Worm (Caenorhabditis elegans) whole organism, L4 larva: ENCODE data around the gene mrpl-55.

Experiments used
- D1046.2 ChIP-seq: fragments of 200-800 bp; sonication (Bioruptor generic); IDR thresholded peaks from 2 replicates; pipeline ENCODE4 v1.3.6; 2022; ENCODE audit warnings: missing genetic modification characterization, missing compliant biosample characterization
- F10B5.3 ChIP-seq: sonication (generic microtip); optimal IDR thresholded peaks from 2 replicates; lab custom pipeline; 2016; ENCODE audit warnings: mild to moderate bottlenecking, missing genetic modification characterization, missing compliant biosample characterization
- T26A8.4 ChIP-seq: fragments of 200-800 bp; sonication (Bioruptor generic); IDR thresholded peaks from 2 replicates; pipeline ENCODE4 v1.3.6; 2022; ENCODE audit warnings: missing genetic modification characterization, missing compliant biosample characterization
- ZK546.5 ChIP-seq, 2 experiments: sonication (generic microtip); optimal IDR thresholded peaks; 2 replicates each; lab custom pipeline; 2017; ENCODE audit warnings: missing biosample characterization in 2 of 2, missing genetic modification characterization in 2 of 2
- aha-1 ChIP-seq: fragments of 150-350 bp; peaks from one replicate; lab custom pipeline; 2014; ENCODE audit warnings: missing biosample characterization, missing genetic modification characterization
- aly-2 ChIP-seq: sonication (generic microtip); optimal IDR thresholded peaks from 2 replicates; lab custom pipeline; 2018; ENCODE audit warnings: missing biosample characterization, missing genetic modification characterization
- ama-1 ChIP-seq: fragments of 150-350 bp; optimal IDR thresholded peaks from 2 replicates; lab custom pipeline; 2014; ENCODE audit warnings: inconsistent platforms, mixed read lengths
- attf-4 ChIP-seq: sonication (generic microtip); optimal IDR thresholded peaks from 3 replicates; lab custom pipeline; 2017; ENCODE audit warnings: missing biosample characterization, missing genetic modification characterization
- ceh-32 ChIP-seq: sonication (generic microtip); optimal IDR thresholded peaks from 2 replicates; lab custom pipeline; 2016; ENCODE audit warnings: mild to moderate bottlenecking, missing genetic modification characterization, missing compliant biosample characterization; ENCODE audit not compliant: poor library complexity
- ceh-62 ChIP-seq: sonication (generic microtip); optimal IDR thresholded peaks from 2 replicates; lab custom pipeline; 2017; ENCODE audit warnings: missing biosample characterization, missing genetic modification characterization
- ces-1 ChIP-seq: fragments of 150-350 bp; sonication (generic microtip); optimal IDR thresholded peaks from 4 replicates; lab custom pipeline; 2014; ENCODE audit warnings: missing biosample characterization, missing genetic modification reagents, missing genetic modification characterization
- ctbp-1 ChIP-seq: fragments of 200-800 bp; sonication (Bioruptor generic); IDR thresholded peaks from 2 replicates; pipeline ENCODE4 v1.3.6; 2022; ENCODE audit warnings: missing genetic modification reagents, missing genetic modification characterization, missing compliant biosample characterization
- dmd-9 ChIP-seq: fragments of 200-800 bp; sonication (Bioruptor generic); IDR thresholded peaks from 2 replicates; pipeline ENCODE4 v1.3.6; 2022; ENCODE audit warnings: missing genetic modification reagents, missing genetic modification characterization, missing compliant biosample characterization
- dpl-1 ChIP-seq: fragments of 150-350 bp; optimal IDR thresholded peaks from 2 replicates; lab custom pipeline; 2014; ENCODE audit warnings: missing biosample characterization, missing genetic modification reagents, missing genetic modification characterization
- duxl-1 ChIP-seq: sonication (generic microtip); optimal IDR thresholded peaks from 2 replicates; lab custom pipeline; 2016; ENCODE audit warnings: mild to moderate bottlenecking, missing genetic modification characterization, moderate library complexity, missing compliant biosample characterization; ENCODE audit not compliant: poor library complexity
- dve-1 ChIP-seq: sonication (generic microtip); optimal IDR thresholded peaks from 2 replicates; lab custom pipeline; 2017; ENCODE audit warnings: antibody characterized with exemption, mild to moderate bottlenecking, missing genetic modification characterization, missing compliant biosample characterization; ENCODE audit not compliant: insufficient read depth
- hif-1 ChIP-seq, 2 experiments: sonication (generic microtip); optimal IDR thresholded peaks; 2 replicates each; lab custom pipeline; 2016 to 2017; ENCODE audit warnings: missing compliant biosample characterization in 2 of 2, missing genetic modification characterization in 2 of 2, missing genetic modification reagents in 2 of 2, missing genotype in 2 of 2, mild to moderate bottlenecking in 1 of 2
- hlh-30 ChIP-seq: sonication (generic microtip); optimal IDR thresholded peaks from 2 replicates; lab custom pipeline; 2017; ENCODE audit warnings: antibody characterized with exemption, mild to moderate bottlenecking, missing genetic modification characterization, missing compliant biosample characterization; ENCODE audit not compliant: insufficient read depth
- lin-1 ChIP-seq: fragments of 200-800 bp; sonication (Bioruptor generic); IDR thresholded peaks from 2 replicates; pipeline ENCODE4 v1.3.6; 2022; ENCODE audit warnings: missing genetic modification reagents, missing genetic modification characterization, missing compliant biosample characterization
- lin-13 ChIP-seq: fragments of 150-350 bp; optimal IDR thresholded peaks from 2 replicates; lab custom pipeline; 2014; ENCODE audit warnings: missing biosample characterization, missing genetic modification reagents, missing genetic modification characterization
- lin-15B ChIP-seq: fragments of 150-350 bp; sonication (generic microtip); optimal IDR thresholded peaks from 3 replicates; lab custom pipeline; 2014; ENCODE audit warnings: missing biosample characterization, missing genetic modification characterization
- lin-29 ChIP-seq: fragments of 200-800 bp; sonication (Bioruptor generic); IDR thresholded peaks from 2 replicates; pipeline ENCODE4 v1.3.6; 2022; ENCODE audit warnings: missing genetic modification reagents, missing genetic modification characterization, missing compliant biosample characterization
- lin-38 ChIP-seq: fragments of 200-800 bp; sonication (Bioruptor generic); IDR thresholded peaks from 2 replicates; pipeline ENCODE4 v1.3.6; 2022; ENCODE audit warnings: missing genetic modification reagents, missing genetic modification characterization, missing compliant biosample characterization
- lin-39 ChIP-seq: fragments of 150-350 bp; optimal IDR thresholded peaks from 2 replicates; lab custom pipeline; 2014; ENCODE audit warnings: missing biosample characterization, missing genetic modification reagents, missing genetic modification characterization
- lir-3 ChIP-seq: sonication (generic microtip); optimal IDR thresholded peaks from 2 replicates; lab custom pipeline; 2016; ENCODE audit warnings: mild to moderate bottlenecking, missing genetic modification characterization, missing compliant biosample characterization
- lsy-2 ChIP-seq, 2 experiments: fragments of 150-350 bp in 1 of 2; sonication (generic microtip) in 1 of 2; optimal IDR thresholded peaks; 2 replicates each; lab custom pipeline; 2014 to 2017; ENCODE audit warnings: missing biosample characterization in 2 of 2, missing genetic modification characterization in 2 of 2
- madf-5 ChIP-seq, 2 experiments: fragments of 200-800 bp; sonication (Bioruptor generic); IDR thresholded peaks; 2 replicates each; pipeline ENCODE4 v1.3.6; 2022; ENCODE audit warnings: missing compliant biosample characterization in 2 of 2, missing genetic modification characterization in 2 of 2
- mdt-29 ChIP-seq: fragments of 200-800 bp; sonication (Bioruptor generic); IDR thresholded peaks from 2 replicates; pipeline ENCODE4 v1.3.6; 2022; ENCODE audit warnings: missing genetic modification reagents, missing genetic modification characterization, missing compliant biosample characterization
- mep-1 ChIP-seq: fragments of 150-350 bp; sonication (generic microtip); optimal IDR thresholded peaks from 3 replicates; lab custom pipeline; 2014; ENCODE audit warnings: missing biosample characterization, missing genetic modification characterization
- mes-2 ChIP-seq: sonication (generic microtip); optimal IDR thresholded peaks from 2 replicates; lab custom pipeline; 2016; ENCODE audit warnings: missing genotype, mild to moderate bottlenecking, missing genetic modification characterization, missing compliant biosample characterization; ENCODE audit not compliant: poor library complexity, severe bottlenecking
- mxl-2 ChIP-seq: fragments of 200-800 bp; sonication (Bioruptor generic); conservative IDR thresholded peaks from 2 replicates; pipeline ENCODE4 v1.3.6; 2022; ENCODE audit warnings: missing genetic modification reagents, missing genetic modification characterization, missing compliant biosample characterization
- nhr-10 ChIP-seq: fragments of 150-350 bp; optimal IDR thresholded peaks from 2 replicates; lab custom pipeline; 2014; ENCODE audit warnings: missing biosample characterization, missing genetic modification characterization
- nhr-237 ChIP-seq: sonication (generic microtip); optimal IDR thresholded peaks from 2 replicates; lab custom pipeline; 2017; ENCODE audit warnings: missing biosample characterization, missing genetic modification characterization
- nhr-28 ChIP-seq: fragments of 150-350 bp; optimal IDR thresholded peaks from 2 replicates; lab custom pipeline; 2014; ENCODE audit warnings: missing biosample characterization, missing genetic modification characterization
- nhr-6 ChIP-seq: fragments of 150-350 bp; optimal IDR thresholded peaks from 2 replicates; lab custom pipeline; 2014; ENCODE audit warnings: missing biosample characterization, missing genetic modification characterization
- php-3 ChIP-seq: fragments of 200-800 bp; sonication (Bioruptor generic); IDR thresholded peaks from 2 replicates; pipeline ENCODE4 v1.3.6; 2022; ENCODE audit warnings: missing genetic modification reagents, missing genetic modification characterization, missing compliant biosample characterization
- pqm-1 ChIP-seq: sonication (generic microtip); optimal IDR thresholded peaks from 2 replicates; lab custom pipeline; 2017; ENCODE audit warnings: missing biosample characterization, missing genetic modification characterization
- rbr-2 ChIP-seq: sonication (generic microtip); optimal IDR thresholded peaks from 2 replicates; lab custom pipeline; 2016; ENCODE audit warnings: missing genotype, missing genetic modification characterization, missing compliant biosample characterization
- set-16 ChIP-seq: fragments of 200-800 bp; sonication (Bioruptor generic); IDR thresholded peaks from 2 replicates; pipeline ENCODE4 v1.3.6; 2022; ENCODE audit warnings: missing genetic modification reagents, missing genetic modification characterization, missing compliant biosample characterization
- tra-1 ChIP-seq: fragments of 200-800 bp; sonication (Bioruptor generic); IDR thresholded peaks from 2 replicates; pipeline ENCODE4 v1.3.6; 2022; ENCODE audit warnings: missing genetic modification reagents, missing genetic modification characterization, missing compliant biosample characterization
- unc-130 ChIP-seq: sonication (generic microtip); optimal IDR thresholded peaks from 2 replicates; lab custom pipeline; 2016; ENCODE audit warnings: missing genetic modification reagents, missing genetic modification characterization, missing compliant biosample characterization
- unc-62 ChIP-seq, 3 experiments: fragments of 150-350 bp in 1 of 3; sonication (generic microtip); optimal IDR thresholded peaks in 2 of 3; peaks in 1 of 3; 1 replicate in 1 of 3; 2 replicates in 2 of 3; lab custom pipeline; 2014 to 2017; ENCODE audit warnings: missing biosample characterization in 3 of 3, missing genetic modification characterization in 3 of 3, missing genetic modification reagents in 3 of 3, missing genotype in 1 of 3
- ztf-7 ChIP-seq: fragments of 150-350 bp; optimal IDR thresholded peaks from 2 replicates; lab custom pipeline; 2014; ENCODE audit warnings: missing biosample characterization, missing genetic modification characterization

Gene mrpl-55

ce11 chrIV:422112-422511, 21.7 kb upstream of the mrpl-55 start:
- TF ChIP-seq rbr-2 (tag; lab: Kevin White, UChicago) (no peak), T26A8.4 (GFP tag; lab: Robert Waterston, UW) (no peak), unc-62 (GFP tag; optimal IDR thresholded peaks at IDR 0.05 in 1 of 2; lab: Kevin White, UChicago) (peak in 1 of 2 experiments; percentile 19), unc-62 (tag; optimal IDR thresholded peaks at IDR 0.05; lab: Kevin White, UChicago) (no peak), lir-3 (tag; lab: Kevin White, UChicago) (no peak), hif-1 (tag; optimal IDR thresholded peaks at IDR 0.05; lab: Kevin White, UChicago) (no peak), aha-1 (tag; lab: Kevin White, UChicago) (peak; percentile 93)
- TF ChIP-seq, all 104 proteins: peak for 2

- TF ChIP-seq nhr-237 (no peak), mdt-29 (GFP tag; lab: Robert Waterston, UW) (no peak), hlh-30 (tag; lab: Kevin White, UChicago) (no peak), lin-1 (GFP tag; lab: Robert Waterston, UW) (no peak), F10B5.3 (tag; lab: Kevin White, UChicago) (no peak), duxl-1 (tag; lab: Kevin White, UChicago) (no peak), aly-2 (tag; lab: Kevin White, UChicago) (no peak), lin-38 (GFP tag; lab: Robert Waterston, UW) (no peak), aha-1 (tag; lab: Kevin White, UChicago) (no peak), attf-4 (tag; lab: Kevin White, UChicago) (no peak), ceh-32 (no peak), nhr-10 (tag; lab: Kevin White, UChicago) (no peak), lin-39 (tag; lab: Kevin White, UChicago) (no peak), lin-29 (no peak), D1046.2 (GFP tag; lab: Robert Waterston, UW) (no peak), ctbp-1 (GFP tag; lab: Robert Waterston, UW) (no peak), ceh-62 (no peak), php-3 (no peak)
These were observed 18.7 kb upstream of the mrpl-55 start, which contains the start of gene daf-18 for ce11 chrIV:425052-425451. daf-18 (minus strand) TSS chrIV:425177.

ce11 chrIV:425546-425945, 18.2 kb upstream of the mrpl-55 start:
- TF ChIP-seq dpl-1 (peak; percentile 67), unc-130 (GFP tag; lab: Kevin White, UChicago) (peak; percentile 5), aha-1 (tag; lab: Kevin White, UChicago) (peak; percentile 64), mes-2 (tag; lab: Kevin White, UChicago) (peak; percentile 71), mep-1 (tag; lab: Kevin White, UChicago) (peak; percentile 55), ZK546.5 (tag; optimal IDR thresholded peaks at IDR 0.05; lab: Kevin White, UChicago) (no peak), lin-13 (peak; percentile 38), lsy-2 (tag; optimal IDR thresholded peaks at IDR 0.05; lab: Kevin White, UChicago) (peak in 1 of 2 experiments; percentile 75), duxl-1 (tag; lab: Kevin White, UChicago) (no peak), dve-1 (peak; percentile 1), lin-38 (GFP tag; lab: Robert Waterston, UW) (peak; percentile 54), ceh-62 (no peak), ama-1 (lab: Kevin White, UChicago) (peak; percentile 25)

ce11 chrIV:425995-426394, 17.8 kb upstream of the mrpl-55 start, which contains the start of gene garr-1:
garr-1 (plus strand) TSS chrIV:426168.
- peak; percentile 75 for TF ChIP-seq set-16 (GFP tag; lab: Robert Waterston, UW)
- no peak for TF ChIP-seq lin-1 (GFP tag; lab: Robert Waterston, UW)
- TF ChIP-seq aha-1 (tag; lab: Kevin White, UChicago), result peak; percentile 51

ce11 chrIV:426597-426996, 17.2 kb upstream of the mrpl-55 start:
- TF ChIP-seq aha-1 (tag; lab: Kevin White, UChicago), result peak; percentile 21
- TF ChIP-seq madf-5 (GFP tag; IDR thresholded peaks at IDR 0.05; lab: Robert Waterston, UW), result 0 out of 4 replicates have a peak, but pooled peaks of 1 of the 2 experiments have one; percentile 33
- TF ChIP-seq lin-15B (tag; lab: Kevin White, UChicago), result no peak
- TF ChIP-seq ztf-7 (tag; lab: Kevin White, UChicago), result no peak
- TF ChIP-seq mdt-29 (GFP tag; lab: Robert Waterston, UW), result no peak
- TF ChIP-seq mxl-2 (GFP tag; lab: Robert Waterston, UW), result no peak
- 0 out of 2 replicates have a peak, but pooled peaks have one; percentile 15 for TF ChIP-seq dmd-9 (GFP tag; lab: Robert Waterston, UW)
- peak; percentile 96 for TF ChIP-seq set-16 (GFP tag; lab: Robert Waterston, UW)
- no peak for TF ChIP-seq pqm-1
- TF ChIP-seq ceh-32, result no peak
- TF ChIP-seq nhr-6, result no peak
- TF ChIP-seq tra-1, result no peak
- no peak for TF ChIP-seq ces-1 (GFP tag; lab: Kevin White, UChicago)
- no peak for TF ChIP-seq nhr-237
- no peak for TF ChIP-seq nhr-28 (tag; lab: Kevin White, UChicago)
- no peak for TF ChIP-seq lir-3 (tag; lab: Kevin White, UChicago)
